Worm (Caenorhabditis elegans): ENCODE data around the gene fbxa-81.

ce11 chrX:14560297-14560680 lies 18.4 kb upstream of the fbxa-81 start:
- TF ChIP-seq fkh-10 (GFP tag; optimal IDR thresholded peaks at IDR 0.05) = peak; percentile 46
- peak in 2 of 3 experiments; percentile 6 to 53 for TF ChIP-seq elt-3 (tag; optimal IDR thresholded peaks at IDR 0.05)
- TF ChIP-seq elt-1 (tag; optimal IDR thresholded peaks at IDR 0.05) = peak; percentile 54
- TF ChIP-seq unc-39 (tag; optimal IDR thresholded peaks at IDR 0.05) = no peak
- peak; percentile 85 for TF ChIP-seq pqm-1 (tag; optimal IDR thresholded peaks at IDR 0.05)
- peak; percentile 97 for TF ChIP-seq jun-1 (tag; optimal IDR thresholded peaks at IDR 0.05)
- peak; percentile 66 for TF ChIP-seq nhr-76 (tag; optimal IDR thresholded peaks at IDR 0.05)
- no peak for TF ChIP-seq nhr-237 (tag; optimal IDR thresholded peaks at IDR 0.05)

All from whole organism, L3 larva.